Fruit fly (Drosophila melanogaster): Measurements from ENCODE around the gene pod1.

DNA sequence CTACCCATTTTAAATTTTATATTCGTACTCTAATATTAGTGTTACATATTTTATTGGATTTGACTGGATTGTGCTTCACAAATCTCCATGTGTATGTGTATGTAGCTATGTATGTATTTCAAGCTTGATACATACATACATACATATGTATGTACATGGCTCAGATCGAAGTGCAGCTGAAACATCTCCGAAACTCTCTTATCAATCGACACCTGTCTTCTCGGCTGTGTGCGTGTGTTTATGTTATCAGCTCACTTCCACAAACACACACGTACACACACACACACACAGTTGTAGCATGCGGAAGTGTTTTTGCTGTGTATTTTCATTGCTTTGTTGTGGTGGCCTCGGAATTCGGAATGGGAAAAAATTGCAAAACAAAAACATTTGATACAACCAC lies 55.8 kb downstream of the pod1 start:
- TF ChIP-seq CTCF (optimal IDR thresholded peaks at IDR 0.05) (no peak), CG8478 (optimal IDR thresholded peaks at IDR 0.05) (no peak)
